Fruit fly (Drosophila melanogaster) whole organism, embryonic: ENCODE results near the gene CG18213.
A peak's percentile ranks its signal among the peaks of the same experiment; 100 is the strongest.

Experiments
- Antp ChIP-seq: fragments of 200-800 bp; sonication (Bioruptor generic); optimal IDR thresholded peaks from 3 replicates; lab custom pipeline; 2016; ENCODE audit warnings: missing biosample characterization, missing genetic modification characterization
- Atf6 ChIP-seq: fragments of 200-800 bp; sonication (Bioruptor generic); IDR thresholded peaks from 2 replicates; pipeline ENCODE4 v1.3.6; 2022; ENCODE audit warnings: missing biosample characterization, missing genetic modification characterization
- CG10209 ChIP-seq: fragments of 200-800 bp; sonication (Bioruptor generic); optimal IDR thresholded peaks from 3 replicates; lab custom pipeline; 2017; ENCODE audit warnings: missing biosample characterization, mild to moderate bottlenecking, missing genetic modification characterization, missing genetic modification reagents
- CG10274 ChIP-seq: fragments of 200-800 bp; sonication (Bioruptor generic); optimal IDR thresholded peaks from 3 replicates; lab custom pipeline; 2017; ENCODE audit warnings: missing biosample characterization, mild to moderate bottlenecking, missing genetic modification characterization
- CG10979 ChIP-seq: fragments of 200-800 bp; sonication (Bioruptor generic); optimal IDR thresholded peaks from 2 replicates; lab custom pipeline; 2018; ENCODE audit warnings: missing biosample characterization, mild to moderate bottlenecking, missing genetic modification characterization, moderate library complexity
- CG11093 ChIP-seq: fragments of 200-800 bp; sonication (Bioruptor generic); IDR thresholded peaks from 3 replicates; pipeline ENCODE4 v1.3.6; 2022; ENCODE audit warnings: missing biosample characterization, missing genetic modification characterization
- CG16863 ChIP-seq: fragments of 200-800 bp; sonication (Bioruptor generic); optimal IDR thresholded peaks from 3 replicates; lab custom pipeline; 2016; ENCODE audit warnings: missing biosample characterization, missing genetic modification characterization
- CG17359 ChIP-seq: fragments of 200-800 bp; sonication (Bioruptor generic); optimal IDR thresholded peaks from 3 replicates; lab custom pipeline; 2018; ENCODE audit warnings: missing biosample characterization, mild to moderate bottlenecking, missing genetic modification characterization, moderate library complexity
- CG17361 ChIP-seq: fragments of 200-800 bp; sonication (Bioruptor generic); IDR thresholded peaks from 3 replicates; pipeline ENCODE4 v1.3.6; 2022; ENCODE audit warnings: missing biosample characterization, missing genetic modification characterization
- CG17385 ChIP-seq: fragments of 200-800 bp; sonication (Bioruptor generic); optimal IDR thresholded peaks from 3 replicates; lab custom pipeline; 2018; ENCODE audit warnings: missing biosample characterization, mild to moderate bottlenecking, missing genetic modification characterization
- CG18619 ChIP-seq: fragments of 200-800 bp; sonication (Bioruptor generic); optimal IDR thresholded peaks from 3 replicates; lab custom pipeline; 2017; ENCODE audit warnings: missing biosample characterization, mild to moderate bottlenecking, missing genetic modification characterization
- CG2712 ChIP-seq: fragments of 200-800 bp; optimal IDR thresholded peaks from 3 replicates; lab custom pipeline; 2019; ENCODE audit warnings: missing biosample characterization, mild to moderate bottlenecking, missing genetic modification characterization, moderate library complexity
- CG2889 ChIP-seq: fragments of 200-800 bp; sonication (Bioruptor generic); IDR thresholded peaks from 3 replicates; pipeline ENCODE4 v1.3.6; 2022; ENCODE audit warnings: missing biosample characterization, missing genetic modification characterization
- CG31441 ChIP-seq: fragments of 200-800 bp; sonication (Bioruptor generic); IDR thresholded peaks from 2 replicates; pipeline ENCODE4 v1.3.6; 2022; ENCODE audit warnings: missing biosample characterization, missing genetic modification characterization
- CG32767 ChIP-seq: fragments of 200-800 bp; sonication (Bioruptor generic); IDR thresholded peaks from 2 replicates; pipeline ENCODE4 v1.3.6; 2022; ENCODE audit warnings: missing biosample characterization, missing genetic modification characterization
- CG3407 ChIP-seq: fragments of 200-800 bp; sonication (Bioruptor generic); optimal IDR thresholded peaks from 2 replicates; lab custom pipeline; 2018; ENCODE audit warnings: missing biosample characterization, mild to moderate bottlenecking, missing genetic modification characterization
- CG6683 ChIP-seq: fragments of 200-800 bp; sonication (Bioruptor generic); optimal IDR thresholded peaks from 2 replicates; lab custom pipeline; 2017; ENCODE audit warnings: missing biosample characterization, mild to moderate bottlenecking, missing genetic modification characterization, missing genetic modification reagents
- CG7556 ChIP-seq: fragments of 200-800 bp; sonication (Bioruptor generic); optimal IDR thresholded peaks from 2 replicates; lab custom pipeline; 2017; ENCODE audit warnings: missing biosample characterization, mild to moderate bottlenecking, missing genetic modification characterization
- CG8388 ChIP-seq: fragments of 200-800 bp; sonication (Bioruptor generic); optimal IDR thresholded peaks from 2 replicates; lab custom pipeline; 2019; ENCODE audit warnings: missing biosample characterization, mild to moderate bottlenecking, missing genetic modification characterization, moderate library complexity
- CG8924 ChIP-seq: fragments of 200-800 bp; optimal IDR thresholded peaks from 3 replicates; lab custom pipeline; 2019; ENCODE audit warnings: missing biosample characterization, mild to moderate bottlenecking, missing genetic modification characterization, moderate library complexity
- CG9817 ChIP-seq: fragments of 200-800 bp; sonication (Bioruptor generic); optimal IDR thresholded peaks from 2 replicates; lab custom pipeline; 2018; ENCODE audit warnings: missing biosample characterization, mild to moderate bottlenecking, missing genetic modification characterization, moderate library complexity
- CoRest ChIP-seq: fragments of 200-800 bp; sonication (Bioruptor generic); optimal IDR thresholded peaks from 3 replicates; lab custom pipeline; 2018; ENCODE audit warnings: missing biosample characterization, mild to moderate bottlenecking, missing genetic modification characterization, moderate library complexity
- CrebB ChIP-seq: fragments of 200-800 bp; sonication (Bioruptor generic); optimal IDR thresholded peaks from 3 replicates; lab custom pipeline; 2018; ENCODE audit warnings: missing biosample characterization, mild to moderate bottlenecking, missing genetic modification characterization
- Dp ChIP-seq: fragments of 200-800 bp; sonication (Bioruptor generic); optimal IDR thresholded peaks from 2 replicates; lab custom pipeline; 2018; ENCODE audit warnings: missing biosample characterization, mild to moderate bottlenecking, missing genetic modification characterization, moderate library complexity
- E2f1 ChIP-seq: fragments of 200-800 bp; sonication (Bioruptor generic); IDR thresholded peaks from 2 replicates; pipeline ENCODE4 v1.3.6; 2022; ENCODE audit warnings: missing biosample characterization, missing genetic modification characterization
- Hmr ChIP-seq: fragments of 200-800 bp; sonication (Bioruptor generic); optimal IDR thresholded peaks from 3 replicates; lab custom pipeline; 2017; ENCODE audit warnings: mild to moderate bottlenecking, missing biosample characterization, missing genetic modification reagents, missing genetic modification characterization
- Hr3 ChIP-seq: fragments of 200-800 bp; sonication (Bioruptor generic); optimal IDR thresholded peaks from 3 replicates; lab custom pipeline; 2016; ENCODE audit warnings: missing biosample characterization, missing genetic modification characterization
- Med ChIP-seq: fragments of 200-800 bp; sonication (Bioruptor generic); peaks from one replicate; lab custom pipeline; 2016; ENCODE audit warnings: missing biosample characterization, missing genetic modification characterization, mild to moderate bottlenecking, inconsistent platforms, moderate library complexity
- Meics ChIP-seq: fragments of 200-800 bp; sonication (Bioruptor generic); optimal IDR thresholded peaks from 2 replicates; lab custom pipeline; 2017; ENCODE audit warnings: missing biosample characterization, mild to moderate bottlenecking, missing genetic modification characterization
- Nf-YC ChIP-seq: fragments of 200-800 bp; optimal IDR thresholded peaks from 3 replicates; lab custom pipeline; 2019; ENCODE audit warnings: missing biosample characterization, mild to moderate bottlenecking, missing genetic modification characterization, moderate library complexity
- Oli ChIP-seq: fragments of 200-800 bp; sonication (Bioruptor generic); optimal IDR thresholded peaks from 2 replicates; lab custom pipeline; 2018; ENCODE audit warnings: missing biosample characterization, mild to moderate bottlenecking, missing genetic modification characterization, moderate library complexity
- Pdp1 ChIP-seq, 2 experiments: fragments of 200-800 bp; sonication (Bioruptor generic); optimal IDR thresholded peaks; 3 replicates each; lab custom pipeline; 2016; ENCODE audit warnings: missing biosample characterization in 2 of 2, missing genetic modification characterization in 2 of 2, mild to moderate bottlenecking in 1 of 2, moderate library complexity in 1 of 2
- Rfx ChIP-seq: fragments of 200-800 bp; sonication (Bioruptor generic); IDR thresholded peaks from 2 replicates; pipeline ENCODE4 v1.3.6; 2022; ENCODE audit warnings: missing biosample characterization, missing genetic modification characterization
- Ssrp ChIP-seq: fragments of 200-800 bp; sonication (Bioruptor generic); optimal IDR thresholded peaks from 2 replicates; lab custom pipeline; 2018; ENCODE audit warnings: missing biosample characterization, mild to moderate bottlenecking, missing genetic modification characterization, moderate library complexity
- Usf ChIP-seq: fragments of 200-800 bp; sonication (Bioruptor generic); optimal IDR thresholded peaks from 2 replicates; lab custom pipeline; 2017; ENCODE audit warnings: missing genotype, missing biosample characterization, missing genetic modification characterization
- Xbp1 ChIP-seq: fragments of 200-800 bp; sonication (Bioruptor generic); optimal IDR thresholded peaks from 3 replicates; lab custom pipeline; 2016; ENCODE audit warnings: missing biosample characterization, mild to moderate bottlenecking, missing genetic modification characterization
- amos ChIP-seq: fragments of 200-800 bp; sonication (Bioruptor generic); IDR thresholded peaks from 2 replicates; pipeline ENCODE4 v1.3.6; 2022; ENCODE audit warnings: missing biosample characterization, missing genetic modification characterization; ENCODE audit not compliant: partially characterized antibody
- chinmo ChIP-seq: fragments of 200-800 bp; sonication (Bioruptor generic); IDR thresholded peaks from 4 replicates; pipeline ENCODE4 v1.3.6; 2022; ENCODE audit warnings: missing biosample characterization, missing genetic modification characterization; ENCODE audit not compliant: partially characterized antibody
- dysf ChIP-seq: fragments of 200-800 bp; sonication (Bioruptor generic); IDR thresholded peaks from 3 replicates; pipeline ENCODE4 v1.3.6; 2022; ENCODE audit warnings: missing biosample characterization, missing genetic modification characterization
- grau ChIP-seq: fragments of 200-800 bp; optimal IDR thresholded peaks from 3 replicates; lab custom pipeline; 2019; ENCODE audit warnings: missing biosample characterization, mild to moderate bottlenecking, missing genetic modification characterization, moderate library complexity
- hb ChIP-seq: fragments of 200-800 bp; sonication (Bioruptor generic); IDR thresholded peaks from 3 replicates; pipeline ENCODE4 v1.3.6; 2022; ENCODE audit warnings: missing biosample characterization, missing genetic modification characterization; ENCODE audit not compliant: partially characterized antibody
- jumu ChIP-seq: fragments of 200-800 bp; sonication (Bioruptor generic); optimal IDR thresholded peaks from 3 replicates; lab custom pipeline; 2016; ENCODE audit warnings: missing biosample characterization, missing genetic modification characterization
- kay ChIP-seq: fragments of 200-800 bp; sonication (Bioruptor generic); optimal IDR thresholded peaks from 2 replicates; lab custom pipeline; 2016; ENCODE audit warnings: missing biosample characterization, missing genetic modification characterization
- phol ChIP-seq: fragments of 200-800 bp; sonication (Bioruptor generic); optimal IDR thresholded peaks from 3 replicates; lab custom pipeline; 2018; ENCODE audit warnings: missing biosample characterization, mild to moderate bottlenecking, missing genetic modification characterization, moderate library complexity
- pros ChIP-seq: fragments of 200-800 bp; sonication (Bioruptor generic); optimal IDR thresholded peaks from 3 replicates; lab custom pipeline; 2019; ENCODE audit warnings: missing biosample characterization, mild to moderate bottlenecking, missing genetic modification characterization, moderate library complexity
- row ChIP-seq: fragments of 200-800 bp; sonication (Bioruptor generic); IDR thresholded peaks from 3 replicates; pipeline ENCODE4 v1.3.6; 2022; ENCODE audit warnings: missing biosample characterization, missing genetic modification characterization
- seq ChIP-seq: fragments of 200-800 bp; sonication (Bioruptor generic); IDR thresholded peaks from 2 replicates; pipeline ENCODE4 v1.3.6; 2022; ENCODE audit warnings: missing biosample characterization, missing genetic modification characterization
- slou ChIP-seq: fragments of 200-800 bp; sonication (Bioruptor generic); optimal IDR thresholded peaks from 3 replicates; lab custom pipeline; 2016; ENCODE audit warnings: missing biosample characterization, missing genetic modification characterization
- so ChIP-seq: fragments of 200-800 bp; sonication (Bioruptor generic); IDR thresholded peaks from 3 replicates; pipeline ENCODE4 v1.3.6; 2022; ENCODE audit warnings: missing biosample characterization, missing genetic modification characterization
- wor ChIP-seq: fragments of 200-800 bp; sonication (Bioruptor generic); IDR thresholded peaks from 2 replicates; pipeline ENCODE4 v1.3.6; 2022; ENCODE audit warnings: missing biosample characterization, missing genetic modification characterization

Gene CG18213

DNA sequence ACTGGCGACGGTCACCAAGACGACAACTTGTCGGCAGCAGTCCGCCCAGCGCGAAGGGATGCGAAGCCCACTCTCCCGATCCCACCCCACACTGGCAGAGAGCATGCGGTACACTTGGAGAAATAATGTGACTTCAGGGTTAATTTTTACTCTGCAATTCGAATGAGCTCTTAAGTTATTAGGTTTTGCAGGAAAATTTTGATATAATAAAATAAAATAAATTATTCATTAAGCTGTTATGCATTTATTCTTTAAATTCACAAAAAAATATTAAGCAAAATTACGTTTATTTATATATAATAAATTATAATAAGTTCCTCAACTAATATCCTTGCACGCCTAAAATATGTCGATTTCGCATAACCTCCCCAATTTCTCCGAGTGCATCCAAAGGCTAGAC lies 8.9 kb upstream of the CG18213 start (continued):
- TF ChIP-seq CG8388 (GFP tag; lab: Kevin White, UChicago) (peak; percentile 39), Pdp1 (GFP tag; optimal IDR thresholded peaks at IDR 0.05; lab: Kevin White, UChicago) (no peak), Rfx (GFP tag; lab: Robert Waterston, UW) (0 out of 2 replicates have a peak, but pooled peaks have one; percentile 41), seq (GFP tag; lab: Robert Waterston, UW) (0 out of 2 replicates have a peak, but pooled peaks have one; percentile 29), so (0 out of 3 replicates have a peak, but pooled peaks have one; percentile 12), slou (GFP tag; lab: Kevin White, UChicago) (no peak), CG17359 (peak; percentile 7), CG8924 (tag; lab: Kevin White, UChicago) (peak; percentile 13), pros (GFP tag; lab: Kevin White, UChicago) (no peak), Oli (tag; lab: Kevin White, UChicago) (peak; percentile 49), Ssrp (tag; lab: Kevin White, UChicago) (peak; percentile 54), jumu (no peak), CG6683 (GFP tag; lab: Kevin White, UChicago) (peak; percentile 16), Hmr (no peak), Atf6 (GFP tag; lab: Robert Waterston, UW) (peak; percentile 41; the same call in 1 of the 2 replicates), Xbp1 (GFP tag; lab: Kevin White, UChicago) (peak; percentile 23), chinmo (GFP tag; lab: Robert Waterston, UW) (no peak), Meics (GFP tag; lab: Kevin White, UChicago) (peak; percentile 3), row (GFP tag; lab: Robert Waterston, UW) (peak; percentile 45; the same call in 2 of the 3 replicates), Usf (GFP tag; lab: Kevin White, UChicago) (peak; percentile 15), CrebB (no peak), Hr3 (GFP tag; lab: Kevin White, UChicago) (peak; percentile 28), hb (GFP tag; lab: Robert Waterston, UW) (no peak), CG10979 (peak; percentile 35), dysf (GFP tag; lab: Robert Waterston, UW) (peak; percentile 57; the same call in 1 of the 3 replicates), Nf-YC (tag; lab: Kevin White, UChicago) (peak; percentile 8), CG17385 (peak; percentile 25), grau (tag; lab: Kevin White, UChicago) (peak; percentile 52), CG2712 (tag; lab: Kevin White, UChicago) (peak; percentile 64), Med (GFP tag; lab: Kevin White, UChicago) (peak; percentile 49), kay (GFP tag; lab: Kevin White, UChicago) (no peak), E2f1 (GFP tag; lab: Robert Waterston, UW) (0 out of 2 replicates have a peak, but pooled peaks have one; percentile 19), CG18619 (GFP tag; lab: Kevin White, UChicago) (no peak), Dp (GFP tag; lab: Kevin White, UChicago) (no peak), wor (GFP tag; lab: Robert Waterston, UW) (0 out of 2 replicates have a peak, but pooled peaks have one; percentile 31), CG10274 (GFP tag; lab: Kevin White, UChicago) (no peak), CG2889 (GFP tag; lab: Robert Waterston, UW) (peak; percentile 13; the same call in 1 of the 3 replicates), CG7556 (GFP tag; lab: Kevin White, UChicago) (peak; percentile 68), CG11093 (GFP tag; lab: Robert Waterston, UW) (0 out of 3 replicates have a peak, but pooled peaks have one; percentile 47), phol (peak; percentile 26), Antp (GFP tag; lab: Kevin White, UChicago) (no peak), CoRest (tag; lab: Kevin White, UChicago) (peak; percentile 40), CG9817 (tag; lab: Kevin White, UChicago) (no peak), CG3407 (GFP tag; lab: Kevin White, UChicago) (peak; percentile 11), CG31441 (peak; percentile 69), CG10209 (GFP tag; lab: Kevin White, UChicago) (peak; percentile 47), CG17361 (GFP tag; lab: Robert Waterston, UW) (peak; percentile 63), CG16863 (GFP tag; lab: Kevin White, UChicago) (no peak), CG32767 (0 out of 2 replicates have a peak, but pooled peaks have one; percentile 28), amos (no peak)
